Worm (Caenorhabditis elegans): ENCODE data around the gene Y81G3A.6.

ce11 chrII:13091123-13091522, 8.8 kb upstream of the Y81G3A.6 start, which contains the start of gene Y81G3A.4:
- TF ChIP-seq nhr-77 (tag; optimal IDR thresholded peaks at IDR 0.05) (no peak), hmg-1.1 (GFP tag; IDR thresholded peaks at IDR 0.05) (no peak), lin-15B (tag; optimal IDR thresholded peaks at IDR 0.05) (no peak)
